Fruit fly (Drosophila melanogaster) whole organism, prepupa: ENCODE measurements around the gene CG2983.

Experiments used
- CG10631 ChIP-seq: fragments of 200-800 bp; sonication (Bioruptor generic); optimal IDR thresholded peaks from 2 replicates; lab custom pipeline; 2016; ENCODE audit warnings: missing biosample characterization, missing genetic modification characterization
- CG10669 ChIP-seq: fragments of 200-800 bp; sonication (Bioruptor generic); optimal IDR thresholded peaks from 3 replicates; lab custom pipeline; 2018; ENCODE audit warnings: missing biosample characterization, mild to moderate bottlenecking, missing genetic modification characterization, moderate library complexity
- CG11294 ChIP-seq: fragments of 200-800 bp; sonication (Bioruptor generic); IDR thresholded peaks from 2 replicates; pipeline ENCODE4 v1.3.6; 2022; ENCODE audit warnings: missing biosample characterization, missing genetic modification characterization
- CG11762 ChIP-seq: fragments of 200-800 bp; sonication (Bioruptor generic); optimal IDR thresholded peaks from 3 replicates; lab custom pipeline; 2016; ENCODE audit warnings: missing biosample characterization, missing genetic modification characterization; ENCODE audit not compliant: insufficient read depth
- CG15336 ChIP-seq: fragments of 200-800 bp; sonication (Bioruptor generic); IDR thresholded peaks from 2 replicates; pipeline ENCODE4 v1.3.6; 2022; ENCODE audit warnings: missing biosample characterization, missing genetic modification characterization
- CG1621 ChIP-seq: fragments of 200-800 bp; sonication (Bioruptor generic); optimal IDR thresholded peaks from 3 replicates; lab custom pipeline; 2018; ENCODE audit warnings: missing biosample characterization, mild to moderate bottlenecking, missing genetic modification characterization
- CG3032 ChIP-seq: fragments of 200-800 bp; optimal IDR thresholded peaks from 2 replicates; lab custom pipeline; 2019; ENCODE audit warnings: missing biosample characterization, mild to moderate bottlenecking, missing genetic modification characterization, moderate library complexity
- CG31627 ChIP-seq: fragments of 200-800 bp; sonication (Bioruptor generic); optimal IDR thresholded peaks from 3 replicates; lab custom pipeline; 2016; ENCODE audit warnings: missing biosample characterization, missing genetic modification characterization
- CG3919 ChIP-seq: fragments of 200-800 bp; sonication (Bioruptor generic); optimal IDR thresholded peaks from 3 replicates; lab custom pipeline; 2016; ENCODE audit warnings: missing biosample characterization, missing genetic modification characterization
- CG6163 ChIP-seq: fragments of 200-800 bp; sonication (Bioruptor generic); IDR thresholded peaks from 3 replicates; pipeline ENCODE4 v1.3.6; 2022; ENCODE audit warnings: missing biosample characterization, missing genetic modification characterization
- CG6808 ChIP-seq: fragments of 200-800 bp; sonication (Bioruptor generic); optimal IDR thresholded peaks from 3 replicates; lab custom pipeline; 2017; ENCODE audit warnings: missing biosample characterization, missing genetic modification characterization, mild to moderate bottlenecking, moderate library complexity, missing genetic modification reagents
- CG6854 ChIP-seq: fragments of 200-800 bp; sonication (Bioruptor generic); optimal IDR thresholded peaks from 2 replicates; lab custom pipeline; 2017; ENCODE audit warnings: missing biosample characterization, mild to moderate bottlenecking, missing genetic modification characterization
- CG7368 ChIP-seq: fragments of 200-800 bp; sonication (Bioruptor generic); optimal IDR thresholded peaks from 3 replicates; lab custom pipeline; 2016; ENCODE audit warnings: missing biosample characterization, missing genetic modification characterization
- CG8119 ChIP-seq: fragments of 200-800 bp; sonication (Bioruptor generic); IDR thresholded peaks from 3 replicates; pipeline ENCODE4 v1.3.6; 2022; ENCODE audit warnings: missing biosample characterization, missing genetic modification characterization
- CG9139 ChIP-seq: fragments of 200-800 bp; sonication (Bioruptor generic); optimal IDR thresholded peaks from 3 replicates; lab custom pipeline; 2017; ENCODE audit warnings: missing biosample characterization, mild to moderate bottlenecking, missing genetic modification characterization
- Eip78C ChIP-seq: fragments of 200-800 bp; sonication (Bioruptor generic); peaks from one replicate; lab custom pipeline; 2016; ENCODE audit warnings: missing biosample characterization, missing genetic modification characterization
- Ets21C ChIP-seq: fragments of 200-800 bp; sonication (Bioruptor generic); optimal IDR thresholded peaks from 3 replicates; lab custom pipeline; 2016; ENCODE audit warnings: missing biosample characterization, missing genetic modification characterization
- Ets96B ChIP-seq: fragments of 200-800 bp; optimal IDR thresholded peaks from 2 replicates; lab custom pipeline; 2019; ENCODE audit warnings: missing biosample characterization, mild to moderate bottlenecking, missing genetic modification characterization, moderate library complexity
- Hr38 ChIP-seq: sonication (Bioruptor generic); optimal IDR thresholded peaks from 2 replicates; lab custom pipeline; 2016; ENCODE audit warnings: missing biosample characterization, missing genetic modification characterization
- Hr4 ChIP-seq: fragments of 200-800 bp; sonication (Bioruptor generic); optimal IDR thresholded peaks from 3 replicates; lab custom pipeline; 2016; ENCODE audit warnings: missing biosample characterization, missing genetic modification characterization
- Lpt ChIP-seq: fragments of 200-800 bp; sonication (Bioruptor generic); optimal IDR thresholded peaks from 3 replicates; lab custom pipeline; 2016; ENCODE audit warnings: missing biosample characterization, missing genetic modification characterization
- OdsH ChIP-seq: fragments of 200-800 bp; sonication (Bioruptor generic); optimal IDR thresholded peaks from 3 replicates; lab custom pipeline; 2016; ENCODE audit warnings: missing biosample characterization, missing genetic modification characterization
- Sox102F ChIP-seq: fragments of 200-800 bp; sonication (Bioruptor generic); optimal IDR thresholded peaks from 2 replicates; lab custom pipeline; 2016; ENCODE audit warnings: missing biosample characterization, mild to moderate bottlenecking, missing genetic modification characterization
- Sox14 ChIP-seq: fragments of 200-800 bp; sonication (Bioruptor generic); optimal IDR thresholded peaks from 3 replicates; lab custom pipeline; 2016; ENCODE audit warnings: missing biosample characterization, missing genetic modification characterization
- acj6 ChIP-seq: fragments of 200-800 bp; sonication (Bioruptor generic); optimal IDR thresholded peaks from 3 replicates; lab custom pipeline; 2016; ENCODE audit warnings: missing biosample characterization, missing genetic modification characterization
- dac ChIP-seq: fragments of 200-800 bp; sonication (Bioruptor generic); optimal IDR thresholded peaks from 2 replicates; lab custom pipeline; 2017; ENCODE audit warnings: missing biosample characterization, mild to moderate bottlenecking, missing genetic modification characterization
- dsx ChIP-seq: fragments of 200-800 bp; optimal IDR thresholded peaks from 3 replicates; lab custom pipeline; 2019; ENCODE audit warnings: missing biosample characterization, mild to moderate bottlenecking, missing genetic modification characterization, moderate library complexity; ENCODE audit not compliant: poor library complexity, severe bottlenecking
- eg ChIP-seq: fragments of 200-800 bp; sonication (Bioruptor generic); IDR thresholded peaks from 3 replicates; pipeline ENCODE4 v1.3.6; 2022; ENCODE audit warnings: missing biosample characterization, missing genetic modification characterization
- esn ChIP-seq: fragments of 200-800 bp; sonication (Bioruptor generic); optimal IDR thresholded peaks from 2 replicates; lab custom pipeline; 2016; ENCODE audit warnings: missing biosample characterization, mild to moderate bottlenecking, missing genetic modification characterization, moderate library complexity
- fd85E ChIP-seq: fragments of 200-800 bp; sonication (Bioruptor generic); optimal IDR thresholded peaks from 3 replicates; lab custom pipeline; 2016; ENCODE audit warnings: missing biosample characterization, missing genetic modification characterization
- fkh ChIP-seq: fragments of 200-800 bp; sonication (Bioruptor generic); optimal IDR thresholded peaks from 3 replicates; lab custom pipeline; 2017; ENCODE audit warnings: missing biosample characterization, mild to moderate bottlenecking, missing genetic modification characterization, moderate library complexity
- lz ChIP-seq: fragments of 200-800 bp; sonication (Bioruptor generic); optimal IDR thresholded peaks from 3 replicates; lab custom pipeline; 2016; ENCODE audit warnings: missing biosample characterization, missing genetic modification characterization
- net ChIP-seq: fragments of 200-800 bp; sonication (Bioruptor generic); optimal IDR thresholded peaks from 3 replicates; lab custom pipeline; 2016; ENCODE audit warnings: missing biosample characterization, missing genetic modification characterization
- salr ChIP-seq, 2 experiments: fragments of 200-800 bp; sonication (Bioruptor generic); optimal IDR thresholded peaks; 3 replicates each; lab custom pipeline; 2016 to 2018; ENCODE audit warnings: missing biosample characterization in 2 of 2, missing genetic modification characterization in 2 of 2, mild to moderate bottlenecking in 1 of 2
- spab ChIP-seq: fragments of 200-800 bp; sonication (Bioruptor generic); optimal IDR thresholded peaks from 2 replicates; lab custom pipeline; 2017; ENCODE audit warnings: missing biosample characterization, mild to moderate bottlenecking, missing genetic modification characterization, missing genetic modification reagents
- ss ChIP-seq, 2 experiments: fragments of 200-800 bp; sonication (Bioruptor generic); optimal IDR thresholded peaks; 2 replicates in 1 of 2; 3 replicates in 1 of 2; lab custom pipeline; 2017 to 2018; ENCODE audit warnings: mild to moderate bottlenecking in 2 of 2, missing biosample characterization in 2 of 2, missing genetic modification characterization in 2 of 2, moderate library complexity in 1 of 2
- svp ChIP-seq: fragments of 200-800 bp; sonication (Bioruptor generic); peaks from one replicate; lab custom pipeline; 2016; ENCODE audit warnings: missing biosample characterization, missing genetic modification characterization

CG2983 gene

DNA sequence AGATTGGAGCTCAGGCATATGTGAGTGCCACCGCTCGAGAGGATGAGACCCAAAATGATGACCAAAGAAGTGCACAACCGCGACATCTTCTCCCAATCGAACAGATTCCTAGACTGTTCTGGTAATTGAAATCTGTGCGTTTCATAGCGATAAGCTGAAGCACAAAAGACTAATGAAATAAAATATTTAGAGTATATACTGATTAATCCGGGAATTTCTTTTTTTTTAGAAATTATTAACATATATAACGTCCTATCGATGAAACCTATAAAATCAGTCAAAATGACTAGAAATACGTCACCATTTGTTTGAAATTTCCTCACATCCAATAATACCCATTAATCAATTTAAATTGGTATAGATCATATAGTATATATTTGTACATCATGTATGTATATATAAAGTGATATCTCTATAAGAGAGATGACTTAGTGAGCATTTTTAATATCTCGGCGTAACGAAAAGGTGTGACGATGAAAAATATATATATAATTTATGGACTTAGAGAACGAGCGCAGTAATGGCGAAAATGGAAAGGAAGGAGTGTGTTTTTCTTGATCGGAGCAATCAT is at the start of gene CG2983, which contains the start of gene CG3117:
TSS of gene CG2983 (plus strand) at position 521 of the 571 bp plus-strand sequence.
TSS of gene CG3117 (minus strand) at position 101 of the 571 bp plus-strand sequence.
- TF ChIP-seq fkh (GFP tag; lab: Kevin White, UChicago) (no peak), CG10669 (GFP tag; lab: Kevin White, UChicago) (no peak), CG8119 (GFP tag; lab: Robert Waterston, UW) (no peak)

dm6 chr2L:2799909-2800478 is 47.4 kb upstream of the CG2983 start, which contains the start of gene Syt1:
Gene Syt1, minus strand, starts transcription at chr2L:2799979.
- peak; percentile 18; the same call in 1 of the 2 replicates for TF ChIP-seq CG15336 (GFP tag; lab: Robert Waterston, UW)
- TF ChIP-seq dsx (GFP tag; lab: Kevin White, UChicago), result peak; percentile 28
- peak; percentile 51; the same call in 1 of the 3 replicates for TF ChIP-seq CG6163 (GFP tag; lab: Robert Waterston, UW)
- TF ChIP-seq OdsH (GFP tag; lab: Kevin White, UChicago), result no peak
- TF ChIP-seq Eip78C, result peak; percentile 66
- peak; percentile 28 for TF ChIP-seq svp
- 0 out of 3 replicates have a peak, but pooled peaks have one; percentile 13 for TF ChIP-seq eg (GFP tag; lab: Robert Waterston, UW)
- no peak for TF ChIP-seq CG31627 (GFP tag; lab: Kevin White, UChicago)
- no peak for TF ChIP-seq CG11294 (GFP tag; lab: Robert Waterston, UW)
- no peak for TF ChIP-seq Lpt (GFP tag; lab: Kevin White, UChicago)
- no peak for TF ChIP-seq Hr38 (GFP tag; lab: Kevin White, UChicago)
- TF ChIP-seq Hr4 (GFP tag; lab: Kevin White, UChicago), result peak; percentile 8

DNA sequence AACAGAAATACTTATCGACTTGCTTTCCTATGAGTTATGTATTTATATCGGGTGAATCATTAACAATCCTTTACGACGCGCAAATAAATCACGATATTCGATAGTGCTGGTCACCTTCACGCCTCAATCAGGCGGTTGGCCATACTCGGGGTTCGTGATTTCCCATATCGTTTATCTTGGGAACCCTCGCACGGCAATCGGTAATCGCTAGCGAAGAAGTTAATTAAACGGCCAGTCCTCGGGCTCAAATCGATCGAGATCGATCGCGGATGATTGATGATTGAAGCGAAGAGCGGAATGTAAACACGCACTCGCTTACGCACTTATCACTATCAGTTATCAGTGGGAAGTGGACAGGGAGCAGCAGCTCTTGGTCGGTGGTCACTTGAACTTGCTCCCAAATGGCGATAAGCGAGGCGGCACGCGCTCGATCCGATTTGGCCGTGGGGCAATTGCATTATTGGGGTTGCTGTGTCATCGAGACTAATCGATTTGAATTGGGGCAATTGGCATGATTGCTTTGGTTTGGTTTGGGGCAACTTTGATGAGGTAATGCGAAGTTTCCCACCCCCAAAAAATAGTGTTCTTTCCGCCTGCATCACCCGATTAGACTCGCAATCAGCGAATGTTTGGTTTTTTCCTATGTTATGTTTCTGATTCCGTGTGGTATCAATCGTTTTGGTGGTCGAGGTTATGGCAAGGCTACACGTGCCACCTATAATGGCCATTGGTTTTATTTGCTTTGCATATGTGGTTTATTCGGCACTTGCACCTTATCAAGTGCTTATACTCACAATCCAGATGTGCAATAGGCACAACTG is 46.3 kb upstream of the CG2983 start:
- no peak for TF ChIP-seq dac (GFP tag; lab: Kevin White, UChicago)
- no peak for TF ChIP-seq CG3919 (GFP tag; lab: Kevin White, UChicago)
- TF ChIP-seq Eip78C, result no peak
- TF ChIP-seq lz (GFP tag; lab: Kevin White, UChicago), result no peak
- TF ChIP-seq eg (GFP tag; lab: Robert Waterston, UW), result no peak
- no peak for TF ChIP-seq CG10631 (GFP tag; lab: Kevin White, UChicago)
- TF ChIP-seq CG7368 (GFP tag; lab: Kevin White, UChicago), result no peak
- TF ChIP-seq svp, result peak; percentile 91
- TF ChIP-seq, all 60 proteins: peak for 1

dm6 chr2L:2802527-2802926 is 44.9 kb upstream of the CG2983 start:
- TF ChIP-seq CG6854 (peak; percentile 32), fkh (GFP tag; lab: Kevin White, UChicago) (no peak), spab (GFP tag; lab: Kevin White, UChicago) (peak; percentile 73), Ets21C (no peak), eg (GFP tag; lab: Robert Waterston, UW) (0 out of 3 replicates have a peak, but pooled peaks have one; percentile 37), CG7368 (GFP tag; lab: Kevin White, UChicago) (peak; percentile 33), CG31627 (GFP tag; lab: Kevin White, UChicago) (no peak), Sox102F (GFP tag; lab: Kevin White, UChicago) (no peak), CG11762 (GFP tag; lab: Kevin White, UChicago) (no peak), Sox14 (GFP tag; lab: Kevin White, UChicago) (no peak), CG6163 (GFP tag; lab: Robert Waterston, UW) (no peak; the same call in 2 of the 3 replicates), dsx (GFP tag; lab: Kevin White, UChicago) (no peak), Eip78C (peak; percentile 76), salr (GFP tag; optimal IDR thresholded peaks at IDR 0.05; lab: Kevin White, UChicago) (no peak), CG10669 (GFP tag; lab: Kevin White, UChicago) (peak; percentile 57), svp (peak; percentile 10), CG9139 (GFP tag; lab: Kevin White, UChicago) (peak; percentile 88), net (GFP tag; lab: Kevin White, UChicago) (peak; percentile 38), CG15336 (GFP tag; lab: Robert Waterston, UW) (peak; percentile 43), CG8119 (GFP tag; lab: Robert Waterston, UW) (peak; percentile 59; the same call in 2 of the 3 replicates), Hr38 (GFP tag; lab: Kevin White, UChicago) (peak; percentile 27), Hr4 (GFP tag; lab: Kevin White, UChicago) (peak; percentile 3), Lpt (GFP tag; lab: Kevin White, UChicago) (peak; percentile 10), CG1621 (peak; percentile 55), acj6 (GFP tag; lab: Kevin White, UChicago) (no peak), CG11294 (GFP tag; lab: Robert Waterston, UW) (no peak), Ets96B (tag; lab: Kevin White, UChicago) (peak; percentile 33), fd85E (GFP tag; lab: Kevin White, UChicago) (no peak), dac (GFP tag; lab: Kevin White, UChicago) (no peak), CG3032 (tag; lab: Kevin White, UChicago) (peak; percentile 16), ss (GFP tag; optimal IDR thresholded peaks at IDR 0.05; lab: Kevin White, UChicago) (peak; percentile 90 to 91), esn (no peak), CG6808 (peak; percentile 84)
